Fruit fly (Drosophila melanogaster) whole organism, embryonic: ENCODE results near the gene GramD1B.

Experiments used
- Asciz ChIP-seq: fragments of 200-800 bp; sonication (Bioruptor generic); optimal IDR thresholded peaks from 2 replicates; lab custom pipeline; 2017; ENCODE audit warnings: missing biosample characterization, mild to moderate bottlenecking, missing genetic modification characterization, missing genetic modification reagents
- BEAF-32 ChIP-seq: fragments of 200-800 bp; sonication (Bioruptor generic); optimal IDR thresholded peaks from 3 replicates; lab custom pipeline; 2017; ENCODE audit warnings: missing biosample characterization, missing genetic modification characterization, mild to moderate bottlenecking, moderate library complexity, missing genetic modification reagents
- Blimp-1 ChIP-seq: fragments of 200-800 bp; sonication (Bioruptor generic); optimal IDR thresholded peaks from 3 replicates; lab custom pipeline; 2018; ENCODE audit warnings: missing biosample characterization, missing genetic modification characterization, mild to moderate bottlenecking, moderate library complexity, missing genetic modification reagents
- CG11093 ChIP-seq: fragments of 200-800 bp; sonication (Bioruptor generic); IDR thresholded peaks from 3 replicates; pipeline ENCODE4 v1.3.6; 2022; ENCODE audit warnings: missing biosample characterization, missing genetic modification characterization
- CG12071 ChIP-seq: fragments of 200-800 bp; sonication (Bioruptor generic); optimal IDR thresholded peaks from 3 replicates; lab custom pipeline; 2018; ENCODE audit warnings: missing biosample characterization, mild to moderate bottlenecking, missing genetic modification characterization
- CG12769 ChIP-seq: fragments of 200-800 bp; sonication (Bioruptor generic); optimal IDR thresholded peaks from 2 replicates; lab custom pipeline; 2019; ENCODE audit warnings: missing biosample characterization, mild to moderate bottlenecking, missing genetic modification characterization, moderate library complexity
- CG13296 ChIP-seq: fragments of 200-800 bp; sonication (Bioruptor generic); optimal IDR thresholded peaks from 3 replicates; lab custom pipeline; 2018; ENCODE audit warnings: missing biosample characterization, mild to moderate bottlenecking, missing genetic modification characterization
- CG14710 ChIP-seq: fragments of 200-800 bp; sonication (Bioruptor generic); optimal IDR thresholded peaks from 3 replicates; lab custom pipeline; 2019; ENCODE audit warnings: missing biosample characterization, mild to moderate bottlenecking, missing genetic modification characterization, moderate library complexity
- CG15011 ChIP-seq: fragments of 200-800 bp; sonication (Bioruptor generic); optimal IDR thresholded peaks from 3 replicates; lab custom pipeline; 2018; ENCODE audit warnings: missing biosample characterization, mild to moderate bottlenecking, missing genetic modification characterization
- CG15601 ChIP-seq: fragments of 200-800 bp; sonication (Bioruptor generic); optimal IDR thresholded peaks from 3 replicates; lab custom pipeline; 2019; ENCODE audit warnings: missing biosample characterization, mild to moderate bottlenecking, missing genetic modification characterization, moderate library complexity
- CG17912 ChIP-seq: fragments of 200-800 bp; sonication (Bioruptor generic); optimal IDR thresholded peaks from 2 replicates; lab custom pipeline; 2018; ENCODE audit warnings: missing biosample characterization, mild to moderate bottlenecking, missing genetic modification characterization
- CG18011 ChIP-seq: fragments of 200-800 bp; sonication (Bioruptor generic); optimal IDR thresholded peaks from 2 replicates; lab custom pipeline; 2017; ENCODE audit warnings: missing biosample characterization, missing genetic modification characterization, mild to moderate bottlenecking, moderate library complexity, missing genotype
- CG3995 ChIP-seq: fragments of 200-800 bp; sonication (Bioruptor generic); optimal IDR thresholded peaks from 3 replicates; lab custom pipeline; 2016; ENCODE audit warnings: missing biosample characterization, missing genetic modification characterization
- CG5180 ChIP-seq: fragments of 200-800 bp; sonication (Bioruptor generic); optimal IDR thresholded peaks from 3 replicates; lab custom pipeline; 2017; ENCODE audit warnings: missing biosample characterization, missing genetic modification characterization, mild to moderate bottlenecking, moderate library complexity, missing genetic modification reagents
- CG7839 ChIP-seq: fragments of 200-800 bp; sonication (Bioruptor generic); optimal IDR thresholded peaks from 3 replicates; lab custom pipeline; 2018; ENCODE audit warnings: missing biosample characterization, mild to moderate bottlenecking, missing genetic modification characterization, moderate library complexity
- CG9437 ChIP-seq: fragments of 200-800 bp; sonication (Bioruptor generic); optimal IDR thresholded peaks from 2 replicates; lab custom pipeline; 2018; ENCODE audit warnings: missing biosample characterization, mild to moderate bottlenecking, missing genetic modification characterization
- CG9932 ChIP-seq: fragments of 200-800 bp; sonication (Bioruptor generic); IDR thresholded peaks from 2 replicates; pipeline ENCODE4 v1.3.6; 2022; ENCODE audit warnings: missing biosample characterization, missing genetic modification characterization
- CrebB ChIP-seq: fragments of 200-800 bp; sonication (Bioruptor generic); optimal IDR thresholded peaks from 3 replicates; lab custom pipeline; 2018; ENCODE audit warnings: missing biosample characterization, mild to moderate bottlenecking, missing genetic modification characterization
- D19A ChIP-seq: fragments of 200-800 bp; optimal IDR thresholded peaks from 3 replicates; lab custom pipeline; 2019; ENCODE audit warnings: missing biosample characterization, mild to moderate bottlenecking, missing genetic modification characterization, moderate library complexity
- Dip3 ChIP-seq: fragments of 200-800 bp; sonication (Bioruptor generic); optimal IDR thresholded peaks from 3 replicates; lab custom pipeline; 2016; ENCODE audit warnings: missing biosample characterization, missing genetic modification characterization
- Dll ChIP-seq: fragments of 200-800 bp; sonication (Bioruptor generic); IDR thresholded peaks from 4 replicates; pipeline ENCODE4 v1.3.6; 2022; ENCODE audit warnings: missing biosample characterization, missing genetic modification characterization; ENCODE audit not compliant: partially characterized antibody
- Hmr ChIP-seq: fragments of 200-800 bp; sonication (Bioruptor generic); optimal IDR thresholded peaks from 3 replicates; lab custom pipeline; 2017; ENCODE audit warnings: mild to moderate bottlenecking, missing biosample characterization, missing genetic modification reagents, missing genetic modification characterization
- Hr3 ChIP-seq: fragments of 200-800 bp; sonication (Bioruptor generic); optimal IDR thresholded peaks from 3 replicates; lab custom pipeline; 2016; ENCODE audit warnings: missing biosample characterization, missing genetic modification characterization
- Kr ChIP-seq: fragments of 200-800 bp; sonication (Bioruptor generic); optimal IDR thresholded peaks from 2 replicates; lab custom pipeline; 2017; ENCODE audit warnings: missing biosample characterization, mild to moderate bottlenecking, missing genetic modification characterization
- Max ChIP-seq: fragments of 200-800 bp; sonication (Bioruptor generic); optimal IDR thresholded peaks from 2 replicates; lab custom pipeline; 2016; ENCODE audit warnings: missing biosample characterization, mild to moderate bottlenecking, missing genetic modification characterization
- Mrtf ChIP-seq: fragments of 200-800 bp; sonication (Bioruptor generic); IDR thresholded peaks from 3 replicates; pipeline ENCODE4 v1.3.6; 2022; ENCODE audit warnings: missing biosample characterization, missing genetic modification characterization
- NK7.1 ChIP-seq: fragments of 200-800 bp; sonication (Bioruptor generic); optimal IDR thresholded peaks from 3 replicates; lab custom pipeline; 2016; ENCODE audit warnings: missing biosample characterization, missing genetic modification characterization
- NfI ChIP-seq: fragments of 200-800 bp; sonication (Bioruptor generic); optimal IDR thresholded peaks from 3 replicates; lab custom pipeline; 2018; ENCODE audit warnings: missing biosample characterization, mild to moderate bottlenecking, missing genetic modification characterization, moderate library complexity
- Oli ChIP-seq: fragments of 200-800 bp; sonication (Bioruptor generic); optimal IDR thresholded peaks from 2 replicates; lab custom pipeline; 2018; ENCODE audit warnings: missing biosample characterization, mild to moderate bottlenecking, missing genetic modification characterization, moderate library complexity
- Vsx1 ChIP-seq: fragments of 200-800 bp; sonication (Bioruptor generic); optimal IDR thresholded peaks from 2 replicates; lab custom pipeline; 2017; ENCODE audit warnings: missing biosample characterization, mild to moderate bottlenecking, missing genetic modification characterization, missing genetic modification reagents
- bcd ChIP-seq: fragments of 200-800 bp; sonication (Bioruptor generic); optimal IDR thresholded peaks from 2 replicates; lab custom pipeline; 2017; ENCODE audit warnings: missing biosample characterization, mild to moderate bottlenecking, missing genetic modification characterization
- br ChIP-seq: fragments of >200 bp; optimal IDR thresholded peaks from 2 replicates; lab custom pipeline; 2017
- ci ChIP-seq: fragments of 200-800 bp; sonication (Bioruptor generic); IDR thresholded peaks from 3 replicates; pipeline ENCODE4 v1.3.6; 2022; ENCODE audit warnings: missing biosample characterization, missing genetic modification characterization
- croc ChIP-seq: fragments of 200-800 bp; sonication (Bioruptor generic); conservative IDR thresholded peaks from 3 replicates; pipeline ENCODE4 v1.3.6; 2022; ENCODE audit warnings: missing biosample characterization, missing genetic modification characterization
- exex ChIP-seq: fragments of 200-800 bp; sonication (Bioruptor generic); optimal IDR thresholded peaks from 4 replicates; lab custom pipeline; 2018; ENCODE audit warnings: missing biosample characterization, mild to moderate bottlenecking, missing genetic modification characterization, moderate library complexity
- fd3F ChIP-seq: fragments of 200-800 bp; sonication (Bioruptor generic); optimal IDR thresholded peaks from 2 replicates; lab custom pipeline; 2018; ENCODE audit warnings: missing biosample characterization, mild to moderate bottlenecking, missing genetic modification characterization, moderate library complexity
- gcm2 ChIP-seq: fragments of 200-800 bp; sonication (Bioruptor generic); optimal IDR thresholded peaks from 2 replicates; lab custom pipeline; 2016; ENCODE audit warnings: missing biosample characterization, missing genetic modification characterization
- gfzf ChIP-seq: fragments of 200-800 bp; sonication (Bioruptor generic); optimal IDR thresholded peaks from 2 replicates; lab custom pipeline; 2016; ENCODE audit warnings: missing biosample characterization, mild to moderate bottlenecking, missing genetic modification characterization, moderate library complexity
- gro ChIP-seq: fragments of 200-800 bp; sonication (Bioruptor generic); optimal IDR thresholded peaks from 2 replicates; lab custom pipeline; 2016; ENCODE audit warnings: missing biosample characterization, missing genetic modification characterization
- h ChIP-seq: fragments of >200 bp; optimal IDR thresholded peaks from 2 replicates; lab custom pipeline; 2017
- lbe ChIP-seq: fragments of 200-800 bp; sonication (Bioruptor generic); optimal IDR thresholded peaks from 2 replicates; lab custom pipeline; 2016; ENCODE audit warnings: missing biosample characterization, mild to moderate bottlenecking, missing genetic modification characterization
- pzg ChIP-seq: fragments of 200-800 bp; sonication (Bioruptor generic); optimal IDR thresholded peaks from 3 replicates; lab custom pipeline; 2018; ENCODE audit warnings: missing biosample characterization, mild to moderate bottlenecking, missing genetic modification characterization, moderate library complexity
- salm ChIP-seq: fragments of 200-800 bp; sonication (Bioruptor generic); optimal IDR thresholded peaks from 2 replicates; lab custom pipeline; 2018; ENCODE audit warnings: missing biosample characterization, mild to moderate bottlenecking, missing genetic modification characterization
- sd ChIP-seq: fragments of 200-800 bp; sonication (Bioruptor generic); optimal IDR thresholded peaks from 3 replicates; lab custom pipeline; 2018; ENCODE audit warnings: missing biosample characterization, mild to moderate bottlenecking, missing genetic modification characterization, moderate library complexity
- sens-2 ChIP-seq: fragments of 200-800 bp; sonication (Bioruptor generic); IDR thresholded peaks from 2 replicates; pipeline ENCODE4 v1.3.6; 2022; ENCODE audit warnings: missing biosample characterization, missing genetic modification characterization
- ssp ChIP-seq: fragments of 200-800 bp; sonication (Bioruptor generic); IDR thresholded peaks from 2 replicates; pipeline ENCODE4 v1.3.6; 2022; ENCODE audit warnings: missing biosample characterization, missing genetic modification characterization
- stwl ChIP-seq: fragments of 200-800 bp; sonication (Bioruptor generic); optimal IDR thresholded peaks from 3 replicates; lab custom pipeline; 2018; ENCODE audit warnings: missing biosample characterization, mild to moderate bottlenecking, missing genetic modification characterization, moderate library complexity
- tap ChIP-seq: fragments of 200-800 bp; optimal IDR thresholded peaks from 3 replicates; lab custom pipeline; 2019; ENCODE audit warnings: missing biosample characterization, mild to moderate bottlenecking, missing genetic modification characterization, moderate library complexity
- twi ChIP-seq: fragments of 200-800 bp; optimal IDR thresholded peaks from 2 replicates; lab custom pipeline; 2019; ENCODE audit warnings: missing biosample characterization, mild to moderate bottlenecking, missing genetic modification characterization, moderate library complexity
- zfh1 ChIP-seq: fragments of 200-800 bp; sonication (Bioruptor generic); IDR thresholded peaks from 3 replicates; pipeline ENCODE4 v1.3.6; 2022; ENCODE audit warnings: missing biosample characterization, missing genetic modification characterization

Gene GramD1B

DNA sequence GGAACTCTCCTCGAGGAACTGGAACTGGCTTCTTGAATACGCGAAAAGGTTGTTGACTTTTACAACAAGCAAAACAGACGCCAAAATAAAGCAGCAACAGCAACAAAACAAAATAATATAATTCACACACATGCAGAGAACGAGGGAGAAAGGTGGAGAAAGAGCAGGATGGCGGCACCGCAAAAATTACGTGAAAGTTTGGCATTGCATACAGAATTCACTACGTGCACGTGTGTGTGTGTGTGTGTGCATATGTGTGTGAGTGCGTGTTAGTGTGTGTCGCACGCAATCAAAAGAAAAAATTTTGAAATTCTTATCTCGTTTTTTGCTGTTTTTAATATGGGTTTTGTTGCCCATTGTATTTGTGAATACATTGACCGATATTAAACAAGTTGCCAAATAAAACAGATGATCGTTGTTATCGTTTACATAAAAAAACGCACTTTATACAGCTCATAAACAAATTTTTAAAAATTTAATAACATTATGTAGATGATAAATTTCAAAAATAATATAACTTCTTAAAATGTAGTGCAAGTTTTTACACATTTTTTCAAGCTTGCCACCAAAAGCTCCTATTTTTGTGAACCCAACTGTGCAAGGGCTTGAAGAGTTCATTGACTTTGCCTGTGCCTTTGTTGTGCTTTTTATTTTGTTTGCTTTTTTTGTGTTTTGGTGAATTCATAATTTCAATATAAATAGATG, 31.8 kb downstream of the GramD1B start (continued):
- TF ChIP-seq Hr3 (GFP tag; lab: Kevin White, UChicago), result no peak
- no peak for TF ChIP-seq Max (GFP tag; lab: Kevin White, UChicago)
- no peak for TF ChIP-seq ssp
- peak; percentile 12 for TF ChIP-seq CG9437 (GFP tag; lab: Kevin White, UChicago)
- no peak for TF ChIP-seq CG17912
- TF ChIP-seq D19A (tag; lab: Kevin White, UChicago), result peak; percentile 9
- no peak; the same call in 2 of the 3 replicates for TF ChIP-seq ci (GFP tag; lab: Robert Waterston, UW)
- no peak for TF ChIP-seq CG15011 (GFP tag; lab: Kevin White, UChicago)
- TF ChIP-seq Mrtf, result no peak
- no peak for TF ChIP-seq twi
- no peak for TF ChIP-seq Dip3 (GFP tag; lab: Kevin White, UChicago)
- no peak for TF ChIP-seq croc (GFP tag; lab: Robert Waterston, UW)
- TF ChIP-seq Asciz (GFP tag; lab: Kevin White, UChicago), result no peak
- TF ChIP-seq zfh1 (GFP tag; lab: Robert Waterston, UW), result 0 out of 3 replicates have a peak, but pooled peaks have one; percentile 9
- no peak for TF ChIP-seq CG9932
- no peak for TF ChIP-seq CG12071
- TF ChIP-seq CG13296 (GFP tag; lab: Kevin White, UChicago), result no peak
- peak; percentile 65 for TF ChIP-seq lbe (GFP tag; lab: Kevin White, UChicago)
- peak; percentile 8 for TF ChIP-seq CG14710
- TF ChIP-seq stwl, result no peak
- TF ChIP-seq CG15601, result no peak
- TF ChIP-seq Dll (GFP tag; lab: Robert Waterston, UW), result no peak
- TF ChIP-seq NK7.1, result no peak
- TF ChIP-seq fd3F, result no peak
- TF ChIP-seq gcm2 (GFP tag; lab: Kevin White, UChicago), result no peak
- TF ChIP-seq CG7839 (tag; lab: Kevin White, UChicago), result peak; percentile 44
- TF ChIP-seq br (lab: Kevin White, UChicago), result no peak
- no peak for TF ChIP-seq NfI (GFP tag; lab: Kevin White, UChicago)
- TF ChIP-seq CG5180 (GFP tag; lab: Kevin White, UChicago), result no peak
- no peak for TF ChIP-seq CrebB (tag; lab: Kevin White, UChicago)
- no peak for TF ChIP-seq sens-2 (GFP tag; lab: Robert Waterston, UW)
- no peak for TF ChIP-seq CG3995 (GFP tag; lab: Kevin White, UChicago)
- no peak for TF ChIP-seq bcd
- no peak for TF ChIP-seq CG11093 (GFP tag; lab: Robert Waterston, UW)
- TF ChIP-seq pzg (GFP tag; lab: Kevin White, UChicago), result no peak
- no peak for TF ChIP-seq Hmr (GFP tag; lab: Kevin White, UChicago)
- TF ChIP-seq Oli (tag; lab: Kevin White, UChicago), result peak; percentile 10
- TF ChIP-seq BEAF-32 (GFP tag; lab: Kevin White, UChicago), result no peak
- peak; percentile 50 for TF ChIP-seq Blimp-1 (GFP tag; lab: Kevin White, UChicago)
- TF ChIP-seq gro (GFP tag; lab: Kevin White, UChicago), result no peak
- TF ChIP-seq exex (tag; lab: Kevin White, UChicago), result no peak
- TF ChIP-seq Kr, result no peak
- TF ChIP-seq salm, result no peak
- TF ChIP-seq gfzf, result no peak
- TF ChIP-seq CG12769 (tag; lab: Kevin White, UChicago), result no peak
- no peak for TF ChIP-seq h (lab: Kevin White, UChicago)
- peak; percentile 4 for TF ChIP-seq tap
- no peak for TF ChIP-seq CG18011
- no peak for TF ChIP-seq Vsx1 (GFP tag; lab: Kevin White, UChicago)
- no peak for TF ChIP-seq sd (tag; lab: Kevin White, UChicago)
